Worm (Caenorhabditis elegans) whole organism, young adult: ENCODE measurements around the gene him-3.

Source experiments
- F39B2.1 ChIP-seq: fragments of 200-800 bp; sonication (Bioruptor generic); IDR thresholded peaks from 2 replicates; pipeline ENCODE4 v1.3.6; 2022; ENCODE audit warnings: missing genetic modification reagents, missing genetic modification characterization, missing compliant biosample characterization
- F49E8.2 ChIP-seq: sonication (generic microtip); optimal IDR thresholded peaks from 3 replicates; lab custom pipeline; 2017; ENCODE audit warnings: missing genetic modification characterization, mild to moderate bottlenecking, missing compliant biosample characterization, antibody characterized with exemption, moderate library complexity; ENCODE audit not compliant: insufficient read depth
- K12H6.12 ChIP-seq: fragments of 200-800 bp; sonication (Bioruptor generic); optimal IDR thresholded peaks from 2 replicates; lab custom pipeline; 2018; ENCODE audit warnings: mild to moderate bottlenecking, missing genetic modification characterization, missing compliant biosample characterization
- ZK185.1 ChIP-seq: sonication (generic microtip); optimal IDR thresholded peaks from 2 replicates; lab custom pipeline; 2016; ENCODE audit warnings: mild to moderate bottlenecking, missing genetic modification characterization, missing compliant biosample characterization; ENCODE audit not compliant: poor library complexity, severe bottlenecking
- ama-1 ChIP-seq, 3 experiments: fragments of 150-350 bp in 1 of 3; sonication (generic microtip) in 2 of 3; optimal IDR thresholded peaks; 2 replicates each; lab custom pipeline; 2014 to 2018; ENCODE audit warnings: missing biosample characterization in 2 of 3, missing genetic modification characterization in 2 of 3, missing genetic modification reagents in 2 of 3
- aptf-3 ChIP-seq: fragments of 200-800 bp; sonication (Bioruptor generic); IDR thresholded peaks from 2 replicates; pipeline ENCODE4 v1.3.6; 2022; ENCODE audit warnings: missing genetic modification characterization, missing compliant biosample characterization
- ceh-58 ChIP-seq: fragments of 200-800 bp; sonication (Bioruptor generic); IDR thresholded peaks from 2 replicates; pipeline ENCODE4 v1.3.6; 2022; ENCODE audit warnings: missing genetic modification characterization, missing compliant biosample characterization
- fkh-3 ChIP-seq: sonication (generic microtip); optimal IDR thresholded peaks from 2 replicates; lab custom pipeline; 2016; ENCODE audit warnings: mild to moderate bottlenecking, missing genetic modification characterization, missing compliant biosample characterization
- lir-1 ChIP-seq: fragments of 200-800 bp; sonication (Bioruptor generic); conservative IDR thresholded peaks from 2 replicates; pipeline ENCODE4 v1.3.6; 2022; ENCODE audit warnings: missing genetic modification reagents, missing genetic modification characterization, missing compliant biosample characterization
- madf-10 ChIP-seq: sonication (generic microtip); optimal IDR thresholded peaks from 2 replicates; lab custom pipeline; 2016; ENCODE audit warnings: mild to moderate bottlenecking, missing genetic modification characterization, missing compliant biosample characterization
- nhr-27 ChIP-seq: fragments of 200-800 bp; sonication (Bioruptor generic); optimal IDR thresholded peaks from 2 replicates; lab custom pipeline; 2018; ENCODE audit warnings: mild to moderate bottlenecking, missing genetic modification characterization, moderate library complexity, missing compliant biosample characterization
- sea-2 ChIP-seq: fragments of 200-800 bp; sonication (Bioruptor generic); IDR thresholded peaks from 2 replicates; pipeline ENCODE4 v1.3.6; 2022; ENCODE audit warnings: missing genetic modification characterization, missing compliant biosample characterization
- snpc-3.4 ChIP-seq: sonication (generic microtip); optimal IDR thresholded peaks from 2 replicates; lab custom pipeline; 2017; ENCODE audit warnings: missing genetic modification characterization, mild to moderate bottlenecking, missing compliant biosample characterization, antibody characterized with exemption, moderate library complexity, missing genotype, missing genetic modification reagents

DNA sequence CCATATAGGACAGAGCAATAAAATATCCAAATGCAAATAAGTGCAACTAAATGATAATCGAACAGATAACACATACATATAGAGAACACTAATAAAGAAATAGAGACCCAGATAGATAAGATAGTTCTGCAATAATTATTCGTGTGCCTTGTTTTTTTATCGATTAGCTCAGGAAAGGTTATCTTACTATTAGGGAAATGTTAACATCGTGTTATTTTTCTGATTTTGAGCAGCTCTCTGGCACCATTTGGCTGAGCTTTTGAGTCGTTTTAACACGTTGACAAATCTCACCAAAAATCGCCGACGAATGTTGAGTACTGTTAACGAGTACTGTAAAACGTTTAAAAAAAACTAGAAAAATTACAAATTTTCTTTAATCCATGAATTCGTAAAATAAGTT lies 48.9 kb upstream of the him-3 start, which contains the start of gene cest-6:
- TF ChIP-seq K12H6.12 (tag; lab: Kevin White, UChicago) (no peak), nhr-27 (tag; lab: Kevin White, UChicago) (no peak), ama-1 (optimal IDR thresholded peaks at IDR 0.05; lab: Kevin White, UChicago) (no peak), ama-1 (GFP tag; optimal IDR thresholded peaks at IDR 0.05; lab: Kevin White, UChicago) (no peak), ZK185.1 (tag; lab: Kevin White, UChicago) (no peak), snpc-3.4 (tag; lab: Kevin White, UChicago) (no peak), madf-10 (tag; lab: Kevin White, UChicago) (no peak), ceh-58 (GFP tag; lab: Robert Waterston, UW) (no peak), fkh-3 (tag; lab: Kevin White, UChicago) (no peak), lir-1 (GFP tag; lab: Robert Waterston, UW) (no peak), aptf-3 (GFP tag; lab: Robert Waterston, UW) (no peak), F39B2.1 (no peak), sea-2 (GFP tag; lab: Robert Waterston, UW) (no peak), F49E8.2 (tag; lab: Kevin White, UChicago) (no peak)
